Fruit fly (Drosophila melanogaster) whole organism, embryonic: ENCODE measurements around the gene rempA.

Experiments
- Abd-B ChIP-seq: fragments of 200-800 bp; sonication (Bioruptor generic); optimal IDR thresholded peaks from 2 replicates; lab custom pipeline; 2018; ENCODE audit warnings: missing biosample characterization, mild to moderate bottlenecking, missing genetic modification characterization, moderate library complexity
- Ada2b ChIP-seq: fragments of 200-800 bp; sonication (Bioruptor generic); IDR thresholded peaks from 2 replicates; pipeline ENCODE4 v1.3.6; 2022; ENCODE audit warnings: missing biosample characterization, missing genetic modification characterization
- CG10431 ChIP-seq: fragments of 200-800 bp; sonication (Bioruptor generic); optimal IDR thresholded peaks from 3 replicates; lab custom pipeline; 2018; ENCODE audit warnings: missing biosample characterization, mild to moderate bottlenecking, missing genetic modification characterization
- CG11456 ChIP-seq: fragments of 200-800 bp; sonication (Bioruptor generic); IDR thresholded peaks from 3 replicates; pipeline ENCODE4 v1.3.6; 2022; ENCODE audit warnings: missing biosample characterization, missing genetic modification characterization
- CG13894 ChIP-seq: fragments of 200-800 bp; sonication (Bioruptor generic); optimal IDR thresholded peaks from 3 replicates; lab custom pipeline; 2018; ENCODE audit warnings: missing biosample characterization, mild to moderate bottlenecking, missing genetic modification characterization, moderate library complexity
- CG15073 ChIP-seq: fragments of 200-800 bp; sonication (Bioruptor generic); optimal IDR thresholded peaks from 2 replicates; lab custom pipeline; 2016; ENCODE audit warnings: missing biosample characterization, missing genetic modification characterization
- CG15269 ChIP-seq: fragments of 200-800 bp; sonication (Bioruptor generic); optimal IDR thresholded peaks from 2 replicates; lab custom pipeline; 2018; ENCODE audit warnings: missing biosample characterization, mild to moderate bottlenecking, missing genetic modification characterization, moderate library complexity
- CG15479 ChIP-seq: fragments of 200-800 bp; sonication (Bioruptor generic); optimal IDR thresholded peaks from 3 replicates; lab custom pipeline; 2019; ENCODE audit warnings: missing biosample characterization, mild to moderate bottlenecking, missing genetic modification characterization, moderate library complexity
- CG16813 ChIP-seq: fragments of 200-800 bp; sonication (Bioruptor generic); IDR thresholded peaks from 3 replicates; pipeline ENCODE4 v1.3.6; 2022; ENCODE audit warnings: missing biosample characterization, missing genetic modification characterization; ENCODE audit not compliant: partially characterized antibody
- CG17328 ChIP-seq: fragments of 200-800 bp; sonication (Bioruptor generic); IDR thresholded peaks from 2 replicates; pipeline ENCODE4 v1.3.6; 2022; ENCODE audit warnings: missing biosample characterization, missing genetic modification characterization
- CG3065 ChIP-seq: fragments of 200-800 bp; sonication (Bioruptor generic); optimal IDR thresholded peaks from 2 replicates; lab custom pipeline; 2016; ENCODE audit warnings: missing biosample characterization, missing genetic modification characterization
- CG32772 ChIP-seq: fragments of 200-800 bp; sonication (Bioruptor generic); IDR thresholded peaks from 2 replicates; pipeline ENCODE4 v1.3.6; 2022; ENCODE audit warnings: missing biosample characterization, missing genetic modification characterization
- CG3838 ChIP-seq: fragments of 200-800 bp; sonication (Bioruptor generic); optimal IDR thresholded peaks from 3 replicates; lab custom pipeline; 2016; ENCODE audit warnings: missing biosample characterization, missing genetic modification characterization
- CG7271 ChIP-seq: fragments of 200-800 bp; sonication (Bioruptor generic); optimal IDR thresholded peaks from 2 replicates; lab custom pipeline; 2018; ENCODE audit warnings: missing biosample characterization, mild to moderate bottlenecking, missing genetic modification characterization, moderate library complexity
- CG7987 ChIP-seq: fragments of 200-800 bp; sonication (Bioruptor generic); optimal IDR thresholded peaks from 2 replicates; lab custom pipeline; 2018; ENCODE audit warnings: missing biosample characterization, mild to moderate bottlenecking, missing genetic modification characterization, moderate library complexity
- CG8281 ChIP-seq: fragments of 200-800 bp; sonication (Bioruptor generic); optimal IDR thresholded peaks from 2 replicates; lab custom pipeline; 2018; ENCODE audit warnings: missing biosample characterization, mild to moderate bottlenecking, missing genetic modification characterization, moderate library complexity
- CG8924 ChIP-seq: fragments of 200-800 bp; optimal IDR thresholded peaks from 3 replicates; lab custom pipeline; 2019; ENCODE audit warnings: missing biosample characterization, mild to moderate bottlenecking, missing genetic modification characterization, moderate library complexity
- CG9437 ChIP-seq: fragments of 200-800 bp; sonication (Bioruptor generic); optimal IDR thresholded peaks from 2 replicates; lab custom pipeline; 2018; ENCODE audit warnings: missing biosample characterization, mild to moderate bottlenecking, missing genetic modification characterization
- Fer1 ChIP-seq: fragments of 200-800 bp; sonication (Bioruptor generic); optimal IDR thresholded peaks from 2 replicates; lab custom pipeline; 2017; ENCODE audit warnings: missing biosample characterization, mild to moderate bottlenecking, missing genetic modification characterization
- GATAe ChIP-seq: fragments of 200-800 bp; sonication (Bioruptor generic); conservative IDR thresholded peaks from 2 replicates; pipeline ENCODE4 v1.3.6; 2022; ENCODE audit warnings: missing biosample characterization, missing genetic modification characterization
- HHEX ChIP-seq: fragments of 200-800 bp; sonication (Bioruptor generic); optimal IDR thresholded peaks from 3 replicates; lab custom pipeline; 2017; ENCODE audit warnings: missing biosample characterization, mild to moderate bottlenecking, missing genetic modification characterization, missing genetic modification reagents
- HLH54F ChIP-seq: fragments of 200-800 bp; sonication (Bioruptor generic); optimal IDR thresholded peaks from 3 replicates; lab custom pipeline; 2016; ENCODE audit warnings: missing biosample characterization, missing genetic modification characterization
- Hr3 ChIP-seq: fragments of 200-800 bp; sonication (Bioruptor generic); optimal IDR thresholded peaks from 3 replicates; lab custom pipeline; 2016; ENCODE audit warnings: missing biosample characterization, missing genetic modification characterization
- MTF-1 ChIP-seq: fragments of 200-800 bp; sonication (Bioruptor generic); optimal IDR thresholded peaks from 2 replicates; lab custom pipeline; 2018; ENCODE audit warnings: missing biosample characterization, mild to moderate bottlenecking, missing genetic modification characterization, borderline replicate concordance
- NC2α ChIP-seq: fragments of 200-800 bp; sonication (Bioruptor generic); optimal IDR thresholded peaks from 2 replicates; lab custom pipeline; 2016; ENCODE audit warnings: missing biosample characterization, missing genetic modification characterization
- NK7.1 ChIP-seq: fragments of 200-800 bp; sonication (Bioruptor generic); optimal IDR thresholded peaks from 3 replicates; lab custom pipeline; 2016; ENCODE audit warnings: missing biosample characterization, missing genetic modification characterization
- Sox100B ChIP-seq: fragments of 200-800 bp; sonication (Bioruptor generic); optimal IDR thresholded peaks from 3 replicates; lab custom pipeline; 2018; ENCODE audit warnings: missing biosample characterization, mild to moderate bottlenecking, missing genetic modification characterization
- al ChIP-seq: fragments of 200-800 bp; sonication (Bioruptor generic); IDR thresholded peaks from 2 replicates; pipeline ENCODE4 v1.3.6; 2022; ENCODE audit warnings: missing biosample characterization, missing genetic modification characterization
- ase ChIP-seq: fragments of 200-800 bp; sonication (Bioruptor generic); IDR thresholded peaks from 3 replicates; pipeline ENCODE4 v1.3.6; 2022; ENCODE audit warnings: missing biosample characterization, missing genetic modification characterization
- az2 ChIP-seq: fragments of 200-800 bp; sonication (Bioruptor generic); optimal IDR thresholded peaks from 3 replicates; lab custom pipeline; 2016; ENCODE audit warnings: missing biosample characterization, missing genetic modification characterization
- cas ChIP-seq: fragments of 200-800 bp; sonication (Bioruptor generic); IDR thresholded peaks from 2 replicates; pipeline ENCODE4 v1.3.6; 2022; ENCODE audit warnings: missing biosample characterization, missing genetic modification characterization
- crc ChIP-seq: fragments of 200-800 bp; sonication (Bioruptor generic); optimal IDR thresholded peaks from 2 replicates; lab custom pipeline; 2016; ENCODE audit warnings: missing biosample characterization, missing genetic modification characterization
- dmrt11E ChIP-seq: fragments of 200-800 bp; sonication (Bioruptor generic); optimal IDR thresholded peaks from 3 replicates; lab custom pipeline; 2018; ENCODE audit warnings: missing biosample characterization, mild to moderate bottlenecking, missing genetic modification characterization, moderate library complexity
- dmrt99B ChIP-seq: fragments of 200-800 bp; sonication (Bioruptor generic); optimal IDR thresholded peaks from 2 replicates; lab custom pipeline; 2018; ENCODE audit warnings: missing biosample characterization, mild to moderate bottlenecking, missing genetic modification characterization, moderate library complexity
- dysf ChIP-seq: fragments of 200-800 bp; sonication (Bioruptor generic); IDR thresholded peaks from 3 replicates; pipeline ENCODE4 v1.3.6; 2022; ENCODE audit warnings: missing biosample characterization, missing genetic modification characterization
- emc ChIP-seq: fragments of 200-800 bp; sonication (Bioruptor generic); optimal IDR thresholded peaks from 2 replicates; lab custom pipeline; 2016; ENCODE audit warnings: missing biosample characterization, missing genetic modification characterization
- esg ChIP-seq: fragments of 200-800 bp; sonication (Bioruptor generic); conservative IDR thresholded peaks from 2 replicates; pipeline ENCODE4 v1.3.6; 2022; ENCODE audit warnings: missing biosample characterization, missing genetic modification characterization
- ind ChIP-seq: fragments of 200-800 bp; sonication (Bioruptor generic); optimal IDR thresholded peaks from 3 replicates; lab custom pipeline; 2016; ENCODE audit warnings: missing biosample characterization, missing genetic modification characterization
- jigr1 ChIP-seq: fragments of 200-800 bp; sonication (Bioruptor generic); IDR thresholded peaks from 3 replicates; pipeline ENCODE4 v1.3.6; 2022; ENCODE audit warnings: missing biosample characterization, missing genetic modification characterization
- kni ChIP-seq: fragments of 200-800 bp; sonication (Bioruptor generic); optimal IDR thresholded peaks from 3 replicates; lab custom pipeline; 2017; ENCODE audit warnings: mild to moderate bottlenecking, missing biosample characterization, missing genetic modification reagents, missing genetic modification characterization
- lab ChIP-seq: fragments of 200-800 bp; sonication (Bioruptor generic); optimal IDR thresholded peaks from 3 replicates; lab custom pipeline; 2017; ENCODE audit warnings: missing biosample characterization, missing genetic modification characterization, mild to moderate bottlenecking, moderate library complexity, missing genetic modification reagents
- nerfin-2 ChIP-seq: fragments of 200-800 bp; sonication (Bioruptor generic); IDR thresholded peaks from 2 replicates; pipeline ENCODE4 v1.3.6; 2022; ENCODE audit warnings: missing biosample characterization, missing genetic modification characterization; ENCODE audit not compliant: partially characterized antibody
- ranshi ChIP-seq: fragments of 200-800 bp; sonication (Bioruptor generic); IDR thresholded peaks from 2 replicates; pipeline ENCODE4 v1.3.6; 2022; ENCODE audit warnings: missing biosample characterization, missing genetic modification characterization
- rib ChIP-seq: fragments of 200-800 bp; sonication (Bioruptor generic); IDR thresholded peaks from 2 replicates; pipeline ENCODE4 v1.3.6; 2022; ENCODE audit warnings: missing biosample characterization, missing genetic modification characterization
- seq ChIP-seq: fragments of 200-800 bp; sonication (Bioruptor generic); IDR thresholded peaks from 2 replicates; pipeline ENCODE4 v1.3.6; 2022; ENCODE audit warnings: missing biosample characterization, missing genetic modification characterization
- sr ChIP-seq: fragments of 200-800 bp; sonication (Bioruptor generic); IDR thresholded peaks from 3 replicates; pipeline ENCODE4 v1.3.6; 2022; ENCODE audit warnings: missing biosample characterization, missing genetic modification characterization
- zen2 ChIP-seq: fragments of 200-800 bp; sonication (Bioruptor generic); IDR thresholded peaks from 3 replicates; pipeline ENCODE4 v1.3.6; 2022; ENCODE audit warnings: missing biosample characterization, missing genetic modification characterization; ENCODE audit not compliant: partially characterized antibody

rempA gene

DNA sequence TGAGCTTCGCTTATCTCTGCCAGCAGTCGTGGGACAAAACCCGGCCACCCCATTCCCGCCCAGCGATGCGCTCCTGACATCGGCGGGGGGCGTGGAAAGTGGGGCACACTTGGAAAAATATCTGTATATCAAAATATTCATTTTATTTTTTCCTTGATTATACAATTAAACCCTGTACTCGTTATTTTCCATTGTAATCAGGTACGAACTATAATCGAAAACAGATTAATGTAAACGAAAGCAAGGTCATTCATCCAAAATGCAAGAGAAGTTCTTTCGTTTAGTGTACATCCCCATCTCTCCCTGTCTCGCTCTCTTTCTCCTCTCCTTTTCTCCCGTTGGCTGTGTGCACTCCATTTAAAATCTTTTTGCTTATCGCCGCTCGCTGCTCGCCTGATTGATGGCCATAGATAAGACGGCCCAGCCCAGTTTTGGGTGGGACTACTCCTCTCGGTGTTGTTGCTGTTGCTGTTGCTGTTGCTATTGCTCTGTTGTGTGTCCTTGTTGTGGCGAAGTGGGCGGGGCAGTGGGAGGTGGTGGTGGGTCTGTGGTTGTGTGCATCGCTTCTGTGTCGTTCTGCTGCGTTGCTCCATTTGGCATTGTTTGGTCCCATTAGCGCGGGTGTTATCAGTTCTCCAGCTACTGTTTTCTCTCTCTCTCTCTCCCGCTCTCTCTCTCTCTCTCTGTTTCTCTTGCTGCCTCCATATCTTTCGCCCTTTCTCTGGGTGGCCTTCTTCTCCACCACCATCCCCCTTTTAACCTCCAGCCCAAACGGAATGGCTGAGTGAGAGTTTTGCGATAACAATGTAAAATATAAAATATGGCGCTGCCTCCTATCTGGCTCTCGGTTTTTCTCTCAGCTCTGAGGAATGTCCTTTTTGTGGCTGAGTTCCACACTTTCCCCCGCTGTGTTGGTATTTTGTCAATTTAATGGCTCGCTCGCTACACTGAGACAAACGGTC lies 43.8 kb downstream of the rempA start (continued):
- TF ChIP-seq rib (no peak), CG16813 (GFP tag; lab: Robert Waterston, UW) (no peak), cas (GFP tag; lab: Robert Waterston, UW) (peak; percentile 49; the same call in 1 of the 2 replicates), ase (GFP tag; lab: Robert Waterston, UW) (peak; percentile 58; the same call in 1 of the 3 replicates), CG15269 (tag; lab: Kevin White, UChicago) (peak; percentile 72), Ada2b (peak; percentile 76), CG8924 (tag; lab: Kevin White, UChicago) (peak; percentile 80), HLH54F (peak; percentile 27), CG7271 (tag; lab: Kevin White, UChicago) (peak; percentile 4), az2 (GFP tag; lab: Kevin White, UChicago) (peak; percentile 80), CG7987 (GFP tag; lab: Kevin White, UChicago) (peak; percentile 21), CG15073 (peak; percentile 24), Fer1 (peak; percentile 86), CG13894 (tag; lab: Kevin White, UChicago) (peak; percentile 41), CG15479 (peak; percentile 48), NC2α (peak; percentile 15), lab (GFP tag; lab: Kevin White, UChicago) (peak; percentile 90), dmrt99B (tag; lab: Kevin White, UChicago) (peak; percentile 86), al (GFP tag; lab: Robert Waterston, UW) (0 out of 2 replicates have a peak, but pooled peaks have one; percentile 20), emc (GFP tag; lab: Kevin White, UChicago) (no peak), Abd-B (GFP tag; lab: Kevin White, UChicago) (peak; percentile 51), seq (GFP tag; lab: Robert Waterston, UW) (peak; percentile 67), MTF-1 (GFP tag; lab: Kevin White, UChicago) (peak; percentile 60), CG10431 (GFP tag; lab: Kevin White, UChicago) (no peak), CG8281 (tag; lab: Kevin White, UChicago) (peak; percentile 48), ind (GFP tag; lab: Kevin White, UChicago) (peak; percentile 77), CG32772 (GFP tag; lab: Robert Waterston, UW) (peak; percentile 83), jigr1 (GFP tag; lab: Robert Waterston, UW) (peak; percentile 61; the same call in 1 of the 3 replicates), Sox100B (GFP tag; lab: Kevin White, UChicago) (peak; percentile 56), CG3065 (GFP tag; lab: Kevin White, UChicago) (peak; percentile 39), ranshi (GFP tag; lab: Robert Waterston, UW) (peak; percentile 71), CG11456 (GFP tag; lab: Robert Waterston, UW) (peak; percentile 38; the same call in 1 of the 3 replicates), dysf (GFP tag; lab: Robert Waterston, UW) (peak; percentile 77), HHEX (GFP tag; lab: Kevin White, UChicago) (peak; percentile 72), GATAe (no peak; the same call in 1 of the 2 replicates), CG17328 (peak; percentile 82), kni (GFP tag; lab: Kevin White, UChicago) (peak; percentile 2), NK7.1 (GFP tag; lab: Kevin White, UChicago) (no peak), esg (GFP tag; lab: Robert Waterston, UW) (peak; percentile 61), crc (GFP tag; lab: Kevin White, UChicago) (peak; percentile 62), sr (GFP tag; lab: Robert Waterston, UW) (no peak), CG9437 (GFP tag; lab: Kevin White, UChicago) (peak; percentile 50), zen2 (GFP tag; lab: Robert Waterston, UW) (no peak), Hr3 (peak; percentile 76), nerfin-2 (GFP tag; lab: Robert Waterston, UW) (no peak), dmrt11E (tag; lab: Kevin White, UChicago) (peak; percentile 77), CG3838 (GFP tag; lab: Kevin White, UChicago) (peak; percentile 33)
